Fruit fly (Drosophila melanogaster) whole organism, embryonic: ENCODE measurements around the gene CG43675.
A peak's percentile ranks its signal among the peaks of the same experiment; 100 is the strongest.

Experiments
- ATbp ChIP-seq: fragments of 200-800 bp; sonication (Bioruptor generic); optimal IDR thresholded peaks from 2 replicates; lab custom pipeline; 2017; ENCODE audit warnings: missing biosample characterization, mild to moderate bottlenecking, missing genetic modification characterization, missing genetic modification reagents
- Atf6 ChIP-seq: fragments of 200-800 bp; sonication (Bioruptor generic); IDR thresholded peaks from 2 replicates; pipeline ENCODE4 v1.3.6; 2022; ENCODE audit warnings: missing biosample characterization, missing genetic modification characterization
- CG12219 ChIP-seq: fragments of 200-800 bp; sonication (Bioruptor generic); optimal IDR thresholded peaks from 3 replicates; lab custom pipeline; 2018; ENCODE audit warnings: missing biosample characterization, mild to moderate bottlenecking, missing genetic modification characterization
- CG12769 ChIP-seq: fragments of 200-800 bp; sonication (Bioruptor generic); optimal IDR thresholded peaks from 2 replicates; lab custom pipeline; 2019; ENCODE audit warnings: missing biosample characterization, mild to moderate bottlenecking, missing genetic modification characterization, moderate library complexity
- CG14441 ChIP-seq: fragments of 200-800 bp; sonication (Bioruptor generic); IDR thresholded peaks from 2 replicates; pipeline ENCODE4 v1.3.6; 2022; ENCODE audit warnings: missing biosample characterization, missing genetic modification characterization
- CG14965 ChIP-seq: fragments of 200-800 bp; sonication (Bioruptor generic); optimal IDR thresholded peaks from 2 replicates; lab custom pipeline; 2016; ENCODE audit warnings: missing biosample characterization, missing genetic modification characterization, borderline replicate concordance
- CG1602 ChIP-seq: fragments of 200-800 bp; sonication (Bioruptor generic); optimal IDR thresholded peaks from 3 replicates; lab custom pipeline; 2016; ENCODE audit warnings: missing biosample characterization, missing genetic modification characterization
- CG1603 ChIP-seq: fragments of 200-800 bp; sonication (Bioruptor generic); optimal IDR thresholded peaks from 2 replicates; lab custom pipeline; 2019; ENCODE audit warnings: missing biosample characterization, mild to moderate bottlenecking, missing genetic modification characterization, moderate library complexity
- CG17385 ChIP-seq: fragments of 200-800 bp; sonication (Bioruptor generic); optimal IDR thresholded peaks from 3 replicates; lab custom pipeline; 2018; ENCODE audit warnings: missing biosample characterization, mild to moderate bottlenecking, missing genetic modification characterization
- CG1832 ChIP-seq: fragments of 200-800 bp; sonication (Bioruptor generic); optimal IDR thresholded peaks from 2 replicates; lab custom pipeline; 2017; ENCODE audit warnings: missing biosample characterization, mild to moderate bottlenecking, missing genetic modification characterization, inconsistent platforms
- CG18619 ChIP-seq: fragments of 200-800 bp; sonication (Bioruptor generic); optimal IDR thresholded peaks from 3 replicates; lab custom pipeline; 2017; ENCODE audit warnings: missing biosample characterization, mild to moderate bottlenecking, missing genetic modification characterization
- CG18764 ChIP-seq: fragments of 200-800 bp; sonication (Bioruptor generic); optimal IDR thresholded peaks from 3 replicates; lab custom pipeline; 2016; ENCODE audit warnings: missing biosample characterization, missing genetic modification characterization
- CG30431 ChIP-seq: fragments of 200-800 bp; sonication (Bioruptor generic); optimal IDR thresholded peaks from 2 replicates; lab custom pipeline; 2017; ENCODE audit warnings: missing biosample characterization, missing genetic modification characterization
- CG4360 ChIP-seq: fragments of 200-800 bp; sonication (Bioruptor generic); IDR thresholded peaks from 2 replicates; pipeline ENCODE4 v1.3.6; 2022; ENCODE audit warnings: missing biosample characterization, missing genetic modification characterization
- CG4404 ChIP-seq: fragments of 200-800 bp; sonication (Bioruptor generic); IDR thresholded peaks from 2 replicates; pipeline ENCODE4 v1.3.6; 2022; ENCODE audit warnings: missing biosample characterization, missing genetic modification characterization
- CG4617 ChIP-seq: fragments of 200-800 bp; sonication (Bioruptor generic); optimal IDR thresholded peaks from 3 replicates; lab custom pipeline; 2016; ENCODE audit warnings: missing biosample characterization, missing genetic modification characterization, borderline replicate concordance
- CG4730 ChIP-seq: fragments of 200-800 bp; sonication (Bioruptor generic); IDR thresholded peaks from 2 replicates; pipeline ENCODE4 v1.3.6; 2022; ENCODE audit warnings: missing biosample characterization, missing genetic modification characterization
- CG7271 ChIP-seq: fragments of 200-800 bp; sonication (Bioruptor generic); optimal IDR thresholded peaks from 2 replicates; lab custom pipeline; 2018; ENCODE audit warnings: missing biosample characterization, mild to moderate bottlenecking, missing genetic modification characterization, moderate library complexity
- CG7357 ChIP-seq: fragments of 200-800 bp; sonication (Bioruptor generic); IDR thresholded peaks from 3 replicates; pipeline ENCODE4 v1.3.6; 2022; ENCODE audit warnings: missing biosample characterization, missing genetic modification characterization
- CG7963 ChIP-seq: fragments of 200-800 bp; sonication (Bioruptor generic); IDR thresholded peaks from 3 replicates; pipeline ENCODE4 v1.3.6; 2022; ENCODE audit warnings: missing biosample characterization, missing genetic modification characterization; ENCODE audit not compliant: partially characterized antibody
- CG8281 ChIP-seq: fragments of 200-800 bp; sonication (Bioruptor generic); optimal IDR thresholded peaks from 2 replicates; lab custom pipeline; 2018; ENCODE audit warnings: missing biosample characterization, mild to moderate bottlenecking, missing genetic modification characterization, moderate library complexity
- CG8359 ChIP-seq: fragments of 200-800 bp; sonication (Bioruptor generic); optimal IDR thresholded peaks from 2 replicates; lab custom pipeline; 2017; ENCODE audit warnings: missing biosample characterization, mild to moderate bottlenecking, missing genetic modification characterization, borderline replicate concordance
- CG8478 ChIP-seq: fragments of >200 bp; optimal IDR thresholded peaks from 2 replicates; lab custom pipeline; 2018
- CG9727 ChIP-seq: fragments of 200-800 bp; sonication (Bioruptor generic); optimal IDR thresholded peaks from 3 replicates; lab custom pipeline; 2017; ENCODE audit warnings: missing biosample characterization, mild to moderate bottlenecking, missing genetic modification characterization
- Hr39 ChIP-seq: fragments of >200 bp; optimal IDR thresholded peaks from 2 replicates; lab custom pipeline; 2017
- Mrtf ChIP-seq: fragments of 200-800 bp; sonication (Bioruptor generic); IDR thresholded peaks from 3 replicates; pipeline ENCODE4 v1.3.6; 2022; ENCODE audit warnings: missing biosample characterization, missing genetic modification characterization
- NC2α ChIP-seq: fragments of 200-800 bp; sonication (Bioruptor generic); optimal IDR thresholded peaks from 2 replicates; lab custom pipeline; 2016; ENCODE audit warnings: missing biosample characterization, missing genetic modification characterization
- Oaz ChIP-seq: fragments of 200-800 bp; sonication (Bioruptor generic); IDR thresholded peaks from 2 replicates; pipeline ENCODE4 v1.3.6; 2022; ENCODE audit warnings: missing biosample characterization, missing genetic modification characterization
- Pdp1 ChIP-seq, 2 experiments: fragments of 200-800 bp; sonication (Bioruptor generic); optimal IDR thresholded peaks; 3 replicates each; lab custom pipeline; 2016; ENCODE audit warnings: missing biosample characterization in 2 of 2, missing genetic modification characterization in 2 of 2, mild to moderate bottlenecking in 1 of 2, moderate library complexity in 1 of 2
- ap ChIP-seq: fragments of 200-800 bp; sonication (Bioruptor generic); IDR thresholded peaks from 2 replicates; pipeline ENCODE4 v1.3.6; 2022; ENCODE audit warnings: missing biosample characterization, missing genetic modification characterization
- br ChIP-seq: fragments of >200 bp; optimal IDR thresholded peaks from 2 replicates; lab custom pipeline; 2017
- chinmo ChIP-seq: fragments of 200-800 bp; sonication (Bioruptor generic); IDR thresholded peaks from 4 replicates; pipeline ENCODE4 v1.3.6; 2022; ENCODE audit warnings: missing biosample characterization, missing genetic modification characterization; ENCODE audit not compliant: partially characterized antibody
- da ChIP-seq: fragments of 200-800 bp; sonication (Bioruptor generic); optimal IDR thresholded peaks from 2 replicates; lab custom pipeline; 2016; ENCODE audit warnings: missing biosample characterization, missing genetic modification characterization
- dimm ChIP-seq: fragments of 200-800 bp; sonication (Bioruptor generic); IDR thresholded peaks from 2 replicates; pipeline ENCODE4 v1.3.6; 2022; ENCODE audit warnings: missing biosample characterization, missing genetic modification characterization
- dm ChIP-seq: fragments of 200-800 bp; sonication (Bioruptor generic); optimal IDR thresholded peaks from 3 replicates; lab custom pipeline; 2016; ENCODE audit warnings: missing biosample characterization, missing genetic modification characterization
- dysf ChIP-seq: fragments of 200-800 bp; sonication (Bioruptor generic); IDR thresholded peaks from 3 replicates; pipeline ENCODE4 v1.3.6; 2022; ENCODE audit warnings: missing biosample characterization, missing genetic modification characterization
- fd102C ChIP-seq: fragments of 200-800 bp; sonication (Bioruptor generic); optimal IDR thresholded peaks from 2 replicates; lab custom pipeline; 2018; ENCODE audit warnings: missing biosample characterization, mild to moderate bottlenecking, missing genetic modification characterization, moderate library complexity
- fru ChIP-seq: fragments of >200 bp; optimal IDR thresholded peaks from 2 replicates; lab custom pipeline; 2017
- h ChIP-seq: fragments of >200 bp; optimal IDR thresholded peaks from 2 replicates; lab custom pipeline; 2017
- hkb ChIP-seq, 2 experiments: fragments of 200-800 bp in 1 of 2; fragments of >200 bp in 1 of 2; sonication (Bioruptor generic) in 1 of 2; IDR thresholded peaks in 1 of 2; optimal IDR thresholded peaks in 1 of 2; 2 replicates each; pipeline versions ENCODE4 v1.3.6 to Lab custom; 2017 to 2022; ENCODE audit warnings: missing biosample characterization in 1 of 2, missing genetic modification characterization in 1 of 2
- oc ChIP-seq: fragments of 200-800 bp; sonication (Bioruptor generic); optimal IDR thresholded peaks from 2 replicates; lab custom pipeline; 2018; ENCODE audit warnings: missing biosample characterization, mild to moderate bottlenecking, missing genetic modification characterization, moderate library complexity
- odd ChIP-seq: fragments of 200-800 bp; sonication (Bioruptor generic); optimal IDR thresholded peaks from 2 replicates; lab custom pipeline; 2017; ENCODE audit warnings: missing biosample characterization, mild to moderate bottlenecking, missing genetic modification characterization
- ranshi ChIP-seq: fragments of 200-800 bp; sonication (Bioruptor generic); IDR thresholded peaks from 2 replicates; pipeline ENCODE4 v1.3.6; 2022; ENCODE audit warnings: missing biosample characterization, missing genetic modification characterization
- run ChIP-seq: fragments of 200-800 bp; sonication (Bioruptor generic); optimal IDR thresholded peaks from 3 replicates; lab custom pipeline; 2018; ENCODE audit warnings: missing biosample characterization, mild to moderate bottlenecking, missing genetic modification characterization
- ssp ChIP-seq: fragments of 200-800 bp; sonication (Bioruptor generic); IDR thresholded peaks from 2 replicates; pipeline ENCODE4 v1.3.6; 2022; ENCODE audit warnings: missing biosample characterization, missing genetic modification characterization
- tap ChIP-seq: fragments of 200-800 bp; optimal IDR thresholded peaks from 3 replicates; lab custom pipeline; 2019; ENCODE audit warnings: missing biosample characterization, mild to moderate bottlenecking, missing genetic modification characterization, moderate library complexity
- vvl ChIP-seq: fragments of 200-800 bp; sonication (Bioruptor generic); IDR thresholded peaks from 2 replicates; pipeline ENCODE4 v1.3.6; 2022; ENCODE audit warnings: missing biosample characterization, missing genetic modification characterization
- wdn ChIP-seq: fragments of 200-800 bp; sonication (Bioruptor generic); IDR thresholded peaks from 2 replicates; pipeline ENCODE4 v1.3.6; 2022; ENCODE audit warnings: missing biosample characterization, missing genetic modification characterization
- wor ChIP-seq: fragments of 200-800 bp; sonication (Bioruptor generic); IDR thresholded peaks from 2 replicates; pipeline ENCODE4 v1.3.6; 2022; ENCODE audit warnings: missing biosample characterization, missing genetic modification characterization

CG43675 gene

dm6 chr3R:9370413-9370812 lies 15.1 kb downstream of the CG43675 start (continued):
- peak; percentile 31 for TF ChIP-seq odd (GFP tag; lab: Kevin White, UChicago)
- TF ChIP-seq CG4360 (GFP tag; lab: Robert Waterston, UW), result no peak
- TF ChIP-seq NC2α (GFP tag; lab: Kevin White, UChicago), result no peak
- TF ChIP-seq h, result no peak
- no peak for TF ChIP-seq Hr39 (lab: Kevin White, UChicago)
- peak; percentile 6 for TF ChIP-seq CG18619 (GFP tag; lab: Kevin White, UChicago)
- TF ChIP-seq chinmo (GFP tag; lab: Robert Waterston, UW), result 0 out of 4 replicates have a peak, but pooled peaks have one; percentile 29
- peak; percentile 2 for TF ChIP-seq ATbp (GFP tag; lab: Kevin White, UChicago)
- no peak for TF ChIP-seq da
- peak; percentile 37; the same call in 1 of the 2 replicates for TF ChIP-seq CG4404
- TF ChIP-seq CG7271, result no peak
- TF ChIP-seq, all 482 proteins: peak for 199

DNA sequence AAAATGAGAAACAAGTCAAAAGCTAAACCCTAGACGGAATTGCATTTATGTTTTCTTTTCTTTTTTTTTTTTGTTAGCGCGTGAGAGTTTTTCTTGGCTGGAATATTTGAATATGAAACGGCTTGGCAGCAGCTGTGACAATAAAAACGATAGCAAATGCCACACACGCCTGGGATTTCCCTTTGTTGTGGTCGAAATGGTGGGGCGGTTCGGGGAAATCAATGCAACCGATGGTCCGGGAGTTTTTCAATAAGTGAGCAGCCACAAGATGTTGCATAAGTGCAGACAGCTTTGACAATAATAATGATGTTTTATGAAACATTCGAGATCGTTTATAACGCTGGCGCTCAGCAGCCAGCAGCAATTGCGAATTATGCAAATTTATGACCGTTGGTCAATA lies 21.5 kb downstream of the CG43675 start:
- no peak for TF ChIP-seq CG9727 (GFP tag; lab: Kevin White, UChicago)
- TF ChIP-seq run (tag; lab: Kevin White, UChicago), result peak; percentile 66
- peak; percentile 11 for TF ChIP-seq hkb (optimal IDR thresholded peaks at IDR 0.05; lab: Kevin White, UChicago)
- no peak for TF ChIP-seq hkb (GFP tag; IDR thresholded peaks at IDR 0.05; lab: Robert Waterston, UW)
- TF ChIP-seq Atf6, result no peak
- TF ChIP-seq CG8281 (tag; lab: Kevin White, UChicago), result no peak
- no peak for TF ChIP-seq CG30431 (GFP tag; lab: Kevin White, UChicago)
- TF ChIP-seq CG7357 (GFP tag; lab: Robert Waterston, UW), result no peak
- peak; percentile 46 for TF ChIP-seq oc (tag; lab: Kevin White, UChicago)
- no peak for TF ChIP-seq CG4617
- TF ChIP-seq Pdp1 (GFP tag; optimal IDR thresholded peaks at IDR 0.05; lab: Kevin White, UChicago), result peak in 1 of 2 experiments; percentile 56
- peak; percentile 61; the same call in 1 of the 2 replicates for TF ChIP-seq vvl (GFP tag; lab: Robert Waterston, UW)

DNA sequence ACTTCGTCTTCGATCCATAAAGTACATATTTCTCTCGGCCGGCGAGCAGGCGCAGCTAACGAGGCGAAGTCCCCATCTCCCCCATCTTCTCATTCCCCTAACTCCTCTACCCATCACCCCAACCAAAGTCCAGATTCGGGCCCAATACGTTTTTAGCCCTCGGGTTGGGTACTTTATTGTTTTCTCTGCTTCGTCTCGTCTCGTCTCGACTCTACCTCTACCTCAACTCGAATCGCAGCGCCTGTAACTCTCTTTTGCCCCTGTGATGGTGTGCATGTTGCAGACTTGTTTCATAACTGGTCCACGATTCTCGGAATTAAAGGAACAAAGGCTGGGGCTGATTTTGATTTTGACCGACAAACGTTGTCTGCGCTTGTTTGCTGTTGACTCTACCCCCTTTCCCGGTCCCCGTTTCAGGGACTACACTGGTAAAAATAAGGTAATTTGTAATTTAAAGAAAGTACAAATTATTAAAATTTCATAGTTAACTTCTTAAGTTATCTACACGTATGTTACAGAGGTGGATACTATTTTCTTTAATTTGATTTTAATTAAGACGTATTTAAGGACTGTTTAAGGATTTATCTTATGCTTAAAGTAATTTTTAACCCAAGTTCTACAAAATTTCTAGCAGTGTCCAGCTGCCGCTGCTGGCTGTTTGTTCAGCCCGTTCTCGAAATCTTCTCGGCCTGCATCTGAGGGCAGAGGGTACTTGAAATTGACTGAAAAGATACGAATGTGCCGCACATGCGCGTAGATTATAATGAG lies 23.5 kb downstream of the CG43675 start:
- TF ChIP-seq CG4730 (GFP tag; lab: Robert Waterston, UW) (no peak), CG1602 (GFP tag; lab: Kevin White, UChicago) (peak; percentile 23), ranshi (GFP tag; lab: Robert Waterston, UW) (peak; percentile 32; the same call in 1 of the 2 replicates), fru (lab: Kevin White, UChicago) (no peak), dysf (GFP tag; lab: Robert Waterston, UW) (0 out of 3 replicates have a peak, but pooled peaks have one; percentile 4), dm (GFP tag; lab: Kevin White, UChicago) (no peak), CG7963 (GFP tag; lab: Robert Waterston, UW) (no peak), CG17385 (GFP tag; lab: Kevin White, UChicago) (peak; percentile 28), wdn (GFP tag; lab: Robert Waterston, UW) (no peak), CG8478 (no peak), br (lab: Kevin White, UChicago) (no peak), CG1832 (GFP tag; lab: Kevin White, UChicago) (no peak), ssp (GFP tag; lab: Robert Waterston, UW) (no peak), dimm (GFP tag; lab: Robert Waterston, UW) (no peak), ap (GFP tag; lab: Robert Waterston, UW) (no peak), wor (GFP tag; lab: Robert Waterston, UW) (no peak), CG14965 (GFP tag; lab: Kevin White, UChicago) (no peak), Oaz (GFP tag; lab: Robert Waterston, UW) (no peak), CG14441 (GFP tag; lab: Robert Waterston, UW) (no peak), CG12769 (tag; lab: Kevin White, UChicago) (no peak), fd102C (GFP tag; lab: Kevin White, UChicago) (peak; percentile 65), CG18764 (GFP tag; lab: Kevin White, UChicago) (peak; percentile 25), CG8359 (GFP tag; lab: Kevin White, UChicago) (peak; percentile 25), tap (tag; lab: Kevin White, UChicago) (peak; percentile 8), CG1603 (peak; percentile 51), CG12219 (peak; percentile 17), Mrtf (GFP tag; lab: Robert Waterston, UW) (no peak)
